Worm (Caenorhabditis elegans) whole organism, young adult: ENCODE measurements around the gene cyp-33E1.

Source experiments
- gei-17 ChIP-seq: fragments of 200-800 bp; sonication (Bioruptor generic); optimal IDR thresholded peaks from 2 replicates; lab custom pipeline; 2018; ENCODE audit warnings: mild to moderate bottlenecking, missing genetic modification characterization, missing compliant biosample characterization
- hsf-1 ChIP-seq: fragments of 200-800 bp; sonication (Bioruptor generic); IDR thresholded peaks from 2 replicates; pipeline ENCODE4 v1.3.6; 2022; ENCODE audit warnings: missing genetic modification reagents, missing genetic modification characterization, missing compliant biosample characterization
- mel-28 ChIP-seq: sonication (generic microtip); optimal IDR thresholded peaks from 2 replicates; lab custom pipeline; 2016; ENCODE audit warnings: borderline replicate concordance, mild to moderate bottlenecking, missing genetic modification characterization, missing compliant biosample characterization
- tbp1 ChIP-seq: fragments of 200-800 bp; sonication (Bioruptor generic); optimal IDR thresholded peaks from 2 replicates; lab custom pipeline; 2018; ENCODE audit warnings: mild to moderate bottlenecking, missing genetic modification characterization, missing compliant biosample characterization
- unc-62 ChIP-seq: fragments of 150-350 bp; optimal IDR thresholded peaks from 2 replicates; lab custom pipeline; 2014; ENCODE audit warnings: missing biosample characterization, missing genetic modification reagents, missing genetic modification characterization

ce11 chrIV:8620102-8620733 lies 28.2 kb downstream of the cyp-33E1 start, which contains the start of gene lin-49:
- no peak for TF ChIP-seq mel-28 (tag; lab: Kevin White, UChicago)
- no peak for TF ChIP-seq hsf-1 (GFP tag; lab: Robert Waterston, UW)
- TF ChIP-seq tbp1: peak; percentile 32
- no peak for TF ChIP-seq gei-17 (GFP tag; lab: Kevin White, UChicago)
- TF ChIP-seq unc-62 (GFP tag; lab: Kevin White, UChicago): no peak
